Fruit fly (Drosophila melanogaster): ENCODE data around the gene Eig71Ek.

- TF ChIP-seq Hr96 (GFP tag; optimal IDR thresholded peaks at IDR 0.05) (no peak), CG11617 (GFP tag; optimal IDR thresholded peaks at IDR 0.05) (no peak), Clk (GFP tag; optimal IDR thresholded peaks at IDR 0.05) (no peak), pad (GFP tag; optimal IDR thresholded peaks at IDR 0.05) (no peak), CG1620 (GFP tag; optimal IDR thresholded peaks at IDR 0.05) (no peak), cnc (optimal IDR thresholded peaks at IDR 0.05) (no peak), toe (GFP tag; optimal IDR thresholded peaks at IDR 0.05) (no peak), tj (GFP tag; optimal IDR thresholded peaks at IDR 0.05) (no peak), CG14711 (tag; optimal IDR thresholded peaks at IDR 0.05) (no peak), CG7045 (GFP tag; optimal IDR thresholded peaks at IDR 0.05) (no peak), CG5204 (GFP tag; optimal IDR thresholded peaks at IDR 0.05) (no peak)
Observed at dm6 chr3L:15650552-15650951, 10.5 kb upstream of the Eig71Ek start, which contains the start of gene CG43084.
